Worm (Caenorhabditis elegans) whole organism, L1 larva: ENCODE results near the gene fbxb-88.

Experiments
- Y116A8C.19 ChIP-seq: sonication (generic microtip); optimal IDR thresholded peaks from 2 replicates; lab custom pipeline; 2016; ENCODE audit warnings: missing compliant biosample characterization, missing genetic modification characterization, borderline replicate concordance
- elt-3 ChIP-seq, 6 experiments: fragments of 150-350 bp in 1 of 6; sonication (generic microtip); optimal IDR thresholded peaks; 2 replicates each; lab custom pipeline; 2017 to 2018; ENCODE audit warnings: missing biosample characterization in 6 of 6, missing genetic modification characterization in 6 of 6, inconsistent platforms in 1 of 6
- fos-1 ChIP-seq: fragments of 150-350 bp; optimal IDR thresholded peaks from 2 replicates; lab custom pipeline; 2014; ENCODE audit warnings: missing biosample characterization, missing genetic modification characterization
- unc-62 ChIP-seq: fragments of 150-350 bp; optimal IDR thresholded peaks from 2 replicates; lab custom pipeline; 2014; ENCODE audit warnings: missing biosample characterization, missing genetic modification reagents, missing genetic modification characterization

- TF ChIP-seq elt-3 (tag; optimal IDR thresholded peaks at IDR 0.05; lab: Kevin White, UChicago) (no peak), unc-62 (GFP tag; lab: Kevin White, UChicago) (no peak), fos-1 (tag; lab: Kevin White, UChicago) (no peak), Y116A8C.19 (no peak)
Observed at ce11 chrII:4818780-4819179, 8.9 kb downstream of the fbxb-88 start.
